Worm (Caenorhabditis elegans) whole organism, young adult: ENCODE measurements around the gene Y51H7BR.4.
A peak's percentile ranks its signal among the peaks of the same experiment; 100 is the strongest.

Source experiments
- B0019.2 ChIP-seq: fragments of 200-800 bp; sonication (Bioruptor generic); conservative IDR thresholded peaks from 2 replicates; pipeline ENCODE4 v1.3.6; 2022; ENCODE audit warnings: missing genetic modification reagents, missing genetic modification characterization, missing compliant biosample characterization
- B0261.1 ChIP-seq: sonication (generic microtip); optimal IDR thresholded peaks from 2 replicates; lab custom pipeline; 2016; ENCODE audit warnings: mild to moderate bottlenecking, missing genetic modification characterization, moderate library complexity, missing compliant biosample characterization
- F57C9.4 ChIP-seq: sonication (generic microtip); optimal IDR thresholded peaks from 2 replicates; lab custom pipeline; 2017; ENCODE audit warnings: mild to moderate bottlenecking, missing genetic modification characterization, missing compliant biosample characterization
- Y53G8AR.9 ChIP-seq: fragments of 200-800 bp; sonication (Bioruptor generic); conservative IDR thresholded peaks from 2 replicates; pipeline ENCODE4 v1.3.6; 2022; ENCODE audit warnings: missing genetic modification reagents, missing genetic modification characterization, missing compliant biosample characterization
- akir-1 ChIP-seq: fragments of 200-800 bp; sonication (Bioruptor generic); optimal IDR thresholded peaks from 2 replicates; lab custom pipeline; 2018; ENCODE audit warnings: mild to moderate bottlenecking, missing genetic modification characterization, moderate library complexity, missing compliant biosample characterization
- aptf-3 ChIP-seq: fragments of 200-800 bp; sonication (Bioruptor generic); IDR thresholded peaks from 2 replicates; pipeline ENCODE4 v1.3.6; 2022; ENCODE audit warnings: missing genetic modification characterization, missing compliant biosample characterization
- athp-1 ChIP-seq: sonication (generic microtip); optimal IDR thresholded peaks from 2 replicates; lab custom pipeline; 2017; ENCODE audit warnings: mild to moderate bottlenecking, missing genetic modification characterization, missing compliant biosample characterization
- attf-6 ChIP-seq: fragments of 200-800 bp; sonication (Bioruptor generic); IDR thresholded peaks from 2 replicates; pipeline ENCODE4 v1.3.6; 2022; ENCODE audit warnings: missing genetic modification reagents, missing genetic modification characterization, missing compliant biosample characterization
- ccch-3 ChIP-seq: fragments of 200-800 bp; sonication (Bioruptor generic); optimal IDR thresholded peaks from 2 replicates; lab custom pipeline; 2018; ENCODE audit warnings: mild to moderate bottlenecking, missing genetic modification characterization, missing compliant biosample characterization
- cebp-2 ChIP-seq: fragments of 200-800 bp; sonication (Bioruptor generic); IDR thresholded peaks from 2 replicates; pipeline ENCODE4 v1.3.6; 2022; ENCODE audit warnings: missing genetic modification characterization, missing compliant biosample characterization
- ceh-27 ChIP-seq: fragments of 200-800 bp; sonication (Bioruptor generic); optimal IDR thresholded peaks from 2 replicates; lab custom pipeline; 2018; ENCODE audit warnings: mild to moderate bottlenecking, missing genetic modification characterization, moderate library complexity, missing compliant biosample characterization
- dox-1 ChIP-seq: fragments of 200-800 bp; sonication (Bioruptor generic); IDR thresholded peaks from 2 replicates; pipeline ENCODE4 v1.3.6; 2022; ENCODE audit warnings: missing genetic modification reagents, missing genetic modification characterization, missing compliant biosample characterization
- egl-44 ChIP-seq: fragments of 200-800 bp; sonication (Bioruptor generic); IDR thresholded peaks from 2 replicates; pipeline ENCODE4 v1.3.6; 2022; ENCODE audit warnings: missing genetic modification reagents, missing genetic modification characterization, missing compliant biosample characterization
- hlh-26 ChIP-seq: fragments of 200-800 bp; sonication (Bioruptor generic); conservative IDR thresholded peaks from 2 replicates; pipeline ENCODE4 v1.3.6; 2022; ENCODE audit warnings: missing genetic modification reagents, missing genetic modification characterization, missing compliant biosample characterization
- hsf-1 ChIP-seq: fragments of 200-800 bp; sonication (Bioruptor generic); IDR thresholded peaks from 2 replicates; pipeline ENCODE4 v1.3.6; 2022; ENCODE audit warnings: missing genetic modification reagents, missing genetic modification characterization, missing compliant biosample characterization
- let-607 ChIP-seq, 2 experiments: fragments of 200-800 bp in 1 of 2; sonication (Bioruptor generic) in 1 of 2; sonication (generic microtip) in 1 of 2; optimal IDR thresholded peaks; 2 replicates each; lab custom pipeline; 2016 to 2018; ENCODE audit warnings: mild to moderate bottlenecking in 2 of 2, missing compliant biosample characterization in 2 of 2, missing genetic modification characterization in 2 of 2, moderate library complexity in 2 of 2, missing genotype in 1 of 2
- lin-35 ChIP-seq, 3 experiments: fragments of 150-350 bp in 2 of 3; sonication (generic microtip) in 1 of 3; optimal IDR thresholded peaks; 2 replicates each; lab custom pipeline; 2014 to 2018; ENCODE audit warnings: missing biosample characterization in 3 of 3, missing genetic modification characterization in 3 of 3, missing genetic modification reagents in 3 of 3
- lin-40 ChIP-seq: sonication (generic microtip); optimal IDR thresholded peaks from 2 replicates; lab custom pipeline; 2016; ENCODE audit warnings: missing genetic modification characterization, mild to moderate bottlenecking, missing compliant biosample characterization, missing genotype, missing genetic modification reagents
- lin-54 ChIP-seq: fragments of 200-800 bp; sonication (Bioruptor generic); optimal IDR thresholded peaks from 2 replicates; lab custom pipeline; 2018; ENCODE audit warnings: mild to moderate bottlenecking, missing genetic modification characterization, missing compliant biosample characterization
- mcd-1 ChIP-seq: fragments of 200-800 bp; sonication (Bioruptor generic); IDR thresholded peaks from 2 replicates; pipeline ENCODE4 v1.3.6; 2022; ENCODE audit warnings: missing genetic modification reagents, missing genetic modification characterization, missing compliant biosample characterization
- mes-4 ChIP-seq: sonication (generic microtip); optimal IDR thresholded peaks from 2 replicates; lab custom pipeline; 2016; ENCODE audit warnings: missing genotype, missing genetic modification characterization, missing compliant biosample characterization
- nhr-80 ChIP-seq: sonication (generic microtip); optimal IDR thresholded peaks from 2 replicates; lab custom pipeline; 2016; ENCODE audit warnings: missing genetic modification characterization, missing compliant biosample characterization
- pha-4 ChIP-seq: fragments of 150-350 bp; sonication (generic microtip); optimal IDR thresholded peaks from 2 replicates; lab custom pipeline; 2014; ENCODE audit warnings: missing biosample characterization, missing genetic modification reagents, missing genetic modification characterization
- repo-1 ChIP-seq: sonication (generic microtip); optimal IDR thresholded peaks from 2 replicates; lab custom pipeline; 2017; ENCODE audit warnings: mild to moderate bottlenecking, missing genetic modification characterization, missing compliant biosample characterization
- ztf-22 ChIP-seq: fragments of 200-800 bp; sonication (Bioruptor generic); optimal IDR thresholded peaks from 2 replicates; lab custom pipeline; 2018; ENCODE audit warnings: mild to moderate bottlenecking, missing genetic modification characterization, moderate library complexity, missing compliant biosample characterization
- ztf-25 ChIP-seq: fragments of 200-800 bp; sonication (Bioruptor generic); IDR thresholded peaks from 2 replicates; pipeline ENCODE4 v1.3.6; 2022; ENCODE audit warnings: missing genetic modification reagents, missing genetic modification characterization, missing compliant biosample characterization
- ztf-26 ChIP-seq: sonication (generic microtip); optimal IDR thresholded peaks from 2 replicates; lab custom pipeline; 2017; ENCODE audit warnings: missing genetic modification characterization, missing compliant biosample characterization
- ztf-6 ChIP-seq: fragments of 200-800 bp; sonication (Bioruptor generic); IDR thresholded peaks from 2 replicates; pipeline ENCODE4 v1.3.6; 2022; ENCODE audit warnings: missing genetic modification reagents, missing genetic modification characterization, missing compliant biosample characterization

Gene Y51H7BR.4

ce11 chrII:1571032-1571431, 41.9 kb downstream of the Y51H7BR.4 start, which contains the start of gene fbxb-46 (continued):
- TF ChIP-seq F57C9.4 (tag; lab: Kevin White, UChicago) (no peak), mcd-1 (GFP tag; lab: Robert Waterston, UW) (no peak)

- TF ChIP-seq ztf-6 (GFP tag; lab: Robert Waterston, UW) (no peak), lin-54 (GFP tag; lab: Kevin White, UChicago) (no peak), ceh-27 (GFP tag; lab: Kevin White, UChicago) (no peak), hlh-26 (GFP tag; lab: Robert Waterston, UW) (no peak), ztf-22 (GFP tag; lab: Kevin White, UChicago) (no peak), hsf-1 (GFP tag; lab: Robert Waterston, UW) (no peak), ccch-3 (no peak), aptf-3 (GFP tag; lab: Robert Waterston, UW) (no peak), ztf-26 (tag; lab: Kevin White, UChicago) (no peak), lin-40 (tag; lab: Kevin White, UChicago) (no peak), B0261.1 (tag; lab: Kevin White, UChicago) (no peak), pha-4 (tag; lab: Kevin White, UChicago) (no peak), B0019.2 (GFP tag; lab: Robert Waterston, UW) (no peak), ztf-25 (no peak), egl-44 (no peak), cebp-2 (GFP tag; lab: Robert Waterston, UW) (no peak), let-607 (tag; optimal IDR thresholded peaks at IDR 0.05; lab: Kevin White, UChicago) (no peak), athp-1 (tag; lab: Kevin White, UChicago) (no peak), Y53G8AR.9 (GFP tag; lab: Robert Waterston, UW) (no peak)
Measured at ce11 chrII:1576030-1576429, 46.9 kb downstream of the Y51H7BR.4 start, which contains the start of gene K05F6.10. K05F6.10 (minus strand) TSS chrII:1576130.

ce11 chrII:1576772-1577171, 47.6 kb downstream of the Y51H7BR.4 start:
- TF ChIP-seq mes-4 (no peak), nhr-80 (tag; lab: Kevin White, UChicago) (peak; percentile 72), dox-1 (GFP tag; lab: Robert Waterston, UW) (peak; percentile 38; the same call in 1 of the 2 replicates)

ce11 chrII:1579886-1580285, 50.7 kb downstream of the Y51H7BR.4 start, which contains the start of gene math-38:
math-38 (minus strand) TSS chrII:1579986.
- no peak for TF ChIP-seq lin-35 (GFP tag; optimal IDR thresholded peaks at IDR 0.05; lab: Kevin White, UChicago)
- TF ChIP-seq nhr-80 (tag; lab: Kevin White, UChicago) = peak; percentile 22

- TF ChIP-seq repo-1 (tag; lab: Kevin White, UChicago) (no peak), akir-1 (GFP tag; lab: Kevin White, UChicago) (no peak), attf-6 (GFP tag; lab: Robert Waterston, UW) (no peak)
Measured at ce11 chrII:1584140-1584539, 55.0 kb downstream of the Y51H7BR.4 start, which contains the start of gene clec-21. clec-21 (minus strand) TSS chrII:1584240.
